Worm (Caenorhabditis elegans) whole organism, L3 larva: ENCODE data around the gene F40F8.5.

Experiments
- ama-1 ChIP-seq: fragments of 150-350 bp; optimal IDR thresholded peaks from 2 replicates; lab custom pipeline; 2018
- fos-1 ChIP-seq: fragments of 150-350 bp; optimal IDR thresholded peaks from 2 replicates; lab custom pipeline; 2014; ENCODE audit warnings: missing biosample characterization, missing genetic modification characterization
- zag-1 ChIP-seq: fragments of 150-350 bp; optimal IDR thresholded peaks from 2 replicates; lab custom pipeline; 2014; ENCODE audit warnings: missing biosample characterization, missing genetic modification characterization

DNA sequence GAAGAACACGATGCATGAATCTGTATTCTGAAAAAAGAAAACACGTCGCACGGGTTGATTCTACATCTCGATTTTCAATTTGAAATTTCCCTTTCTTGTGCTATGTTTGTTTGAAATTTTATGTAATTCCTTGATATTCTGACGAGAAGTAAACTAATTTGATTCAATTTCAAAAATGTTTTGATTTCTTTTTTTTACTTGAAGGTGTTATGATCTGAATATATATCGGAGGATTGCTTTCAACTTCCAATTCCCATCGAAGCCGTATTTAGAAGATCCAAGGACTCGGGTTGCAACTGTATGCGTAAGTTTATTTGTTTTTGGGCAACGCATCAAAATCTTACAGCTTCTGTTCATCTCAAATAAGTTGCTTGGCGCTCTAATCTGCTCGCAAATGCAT is 7.4 kb downstream of the F40F8.5 start, which contains the start of gene F40F8.1:
- no peak for TF ChIP-seq fos-1 (tag; lab: Kevin White, UChicago)
- TF ChIP-seq ama-1 (lab: Kevin White, UChicago) = no peak
- no peak for TF ChIP-seq zag-1 (tag; lab: Kevin White, UChicago)
